Fruit fly (Drosophila melanogaster) whole organism, embryonic: ENCODE measurements around the gene Acp76A.
A peak's percentile ranks its signal among the peaks of the same experiment; 100 is the strongest.

Experiments used
- CG8359 ChIP-seq: fragments of 200-800 bp; sonication (Bioruptor generic); optimal IDR thresholded peaks from 2 replicates; lab custom pipeline; 2017; ENCODE audit warnings: missing biosample characterization, mild to moderate bottlenecking, missing genetic modification characterization, borderline replicate concordance
- CTCF ChIP-seq: fragments of 200-800 bp; sonication (Bioruptor generic); optimal IDR thresholded peaks from 2 replicates; lab custom pipeline; 2017; ENCODE audit warnings: missing biosample characterization, mild to moderate bottlenecking, missing genetic modification characterization, moderate library complexity
- Sry-β ChIP-seq: fragments of 200-800 bp; sonication (Bioruptor generic); optimal IDR thresholded peaks from 2 replicates; lab custom pipeline; 2018; ENCODE audit warnings: missing biosample characterization, mild to moderate bottlenecking, missing genetic modification characterization, moderate library complexity

dm6 chr3L:19045299-19046025 lies 6.4 kb downstream of the Acp76A start, which contains the start of gene nkd:
- TF ChIP-seq CG8359 (GFP tag; lab: Kevin White, UChicago): no peak
- no peak for TF ChIP-seq Sry-β
- peak; percentile 25 for TF ChIP-seq CTCF (GFP tag; lab: Kevin White, UChicago)
